Worm (Caenorhabditis elegans): ENCODE measurements around the gene Y38E10A.22.

ce11 chrII:12668874-12669273 is 8.7 kb downstream of the Y38E10A.22 start:
- TF ChIP-seq eor-1 (tag; optimal IDR thresholded peaks at IDR 0.05) (no peak), R02D3.7 (tag; optimal IDR thresholded peaks at IDR 0.05) (no peak)
